Worm (Caenorhabditis elegans): ENCODE measurements around the gene R12C12.5.
A peak's percentile ranks its signal among the peaks of the same experiment; 100 is the strongest.

Gene R12C12.5

DNA sequence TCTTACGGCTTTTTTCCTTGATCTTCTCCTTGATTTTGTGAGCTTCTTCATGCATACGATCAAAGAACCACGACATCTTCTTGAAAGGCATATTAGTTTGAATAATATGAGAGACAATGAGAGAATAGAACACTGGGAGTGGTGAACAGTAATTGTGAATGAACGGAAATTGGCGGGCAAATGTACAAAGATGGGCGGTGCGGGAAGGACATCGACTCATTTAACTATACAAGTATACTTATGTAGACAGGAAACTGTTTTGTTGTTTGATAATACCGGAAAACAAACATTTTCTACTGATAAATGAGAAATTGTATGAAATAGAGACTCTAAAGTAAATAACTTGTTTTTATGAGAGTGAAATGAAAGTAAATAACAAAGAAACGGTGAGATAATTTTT lies at the start of gene R12C12.5:
Gene R12C12.5, minus strand, starts transcription at position 101 of the 400 bp plus-strand sequence.
- TF ChIP-seq him-1 (tag; optimal IDR thresholded peaks at IDR 0.05) (no peak), dao-5 (tag; optimal IDR thresholded peaks at IDR 0.05) (no peak), W03F9.2 (tag; optimal IDR thresholded peaks at IDR 0.05) (no peak)

DNA sequence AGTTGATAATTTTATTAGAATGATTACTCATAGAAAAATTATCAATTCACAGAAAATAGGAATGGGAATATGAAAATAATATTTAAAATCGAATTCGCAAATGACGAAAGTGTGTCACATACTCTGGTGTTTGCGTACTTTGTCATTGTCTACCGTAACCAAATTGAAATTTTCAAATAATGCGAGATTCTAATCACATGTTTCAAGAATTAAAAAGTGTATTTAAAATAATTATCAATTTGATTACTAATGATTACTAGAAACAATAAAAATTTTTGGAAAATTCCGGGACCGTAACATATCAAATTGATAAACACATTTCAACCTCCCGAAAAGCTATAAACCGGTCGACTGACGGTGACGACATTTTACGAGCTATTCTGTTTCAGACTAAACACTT lies 46.4 kb upstream of the R12C12.5 start, which contains the start of the genes fbf-2 and nspg-3:
Gene fbf-2, minus strand, starts transcription at position 101 of the 400 bp plus-strand sequence.
Gene nspg-3, plus strand, starts transcription at position 388 of the 400 bp plus-strand sequence.
- TF ChIP-seq him-1 (tag; optimal IDR thresholded peaks at IDR 0.05) (no peak), W03F9.2 (tag; optimal IDR thresholded peaks at IDR 0.05) (no peak), dao-5 (tag; optimal IDR thresholded peaks at IDR 0.05) (no peak)

DNA sequence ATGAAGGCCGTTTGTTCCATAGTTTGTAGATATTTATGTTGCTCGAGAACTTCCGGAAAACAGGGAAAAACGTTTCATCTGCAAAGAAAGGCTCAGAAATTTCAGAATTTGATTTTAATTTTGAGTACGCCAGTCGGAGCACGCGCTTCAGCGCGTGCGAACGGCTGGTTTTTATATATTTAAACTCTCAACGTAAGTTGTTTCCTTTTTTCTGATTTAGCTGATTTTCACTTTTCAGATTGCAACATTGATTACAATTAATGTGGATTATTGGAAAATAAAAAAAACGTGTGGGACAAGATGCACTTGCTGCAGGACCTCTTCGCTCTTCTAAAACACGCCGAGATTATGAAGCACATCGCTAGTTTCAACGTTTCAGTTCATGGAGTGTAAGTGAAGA lies 37.7 kb upstream of the R12C12.5 start, which contains the start of gene F21H12.3:
Gene F21H12.3, plus strand, starts transcription at position 301 of the 400 bp plus-strand sequence.
- TF ChIP-seq W03F9.2 (tag; optimal IDR thresholded peaks at IDR 0.05) (no peak), dao-5 (tag; optimal IDR thresholded peaks at IDR 0.05) (no peak), him-1 (tag; optimal IDR thresholded peaks at IDR 0.05) (no peak)

ce11 chrII:6080743-6081142 lies 35.8 kb upstream of the R12C12.5 start, which contains the start of gene fbf-1:
Gene fbf-1, minus strand, starts transcription at chrII:6080843.
- TF ChIP-seq W03F9.2 (tag; optimal IDR thresholded peaks at IDR 0.05) (no peak), dao-5 (tag; optimal IDR thresholded peaks at IDR 0.05) (no peak), him-1 (tag; optimal IDR thresholded peaks at IDR 0.05) (no peak)

DNA sequence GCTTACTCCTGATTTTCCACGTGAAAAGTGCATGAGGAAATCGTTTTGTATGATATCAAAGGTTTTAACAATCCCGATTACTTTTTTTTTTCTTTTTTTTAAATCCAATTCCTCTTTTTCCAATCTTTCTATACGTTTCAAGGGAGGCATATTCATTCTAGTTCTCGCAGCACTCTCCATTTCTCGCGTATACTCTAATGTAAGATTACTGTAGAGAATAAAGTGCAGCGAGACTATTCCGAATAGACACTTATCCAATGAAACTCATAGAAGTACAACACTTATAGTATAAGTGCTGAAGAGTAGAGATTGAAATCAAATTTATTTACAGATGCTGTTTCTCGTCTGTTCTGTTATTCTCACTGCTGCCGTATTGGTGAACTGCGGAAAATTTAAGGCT lies 32.7 kb upstream of the R12C12.5 start, which contains the start of gene H12I13.6:
Gene H12I13.6, plus strand, starts transcription at position 301 of the 400 bp plus-strand sequence.
- TF ChIP-seq dao-5 (tag; optimal IDR thresholded peaks at IDR 0.05), result no peak
- no peak for TF ChIP-seq him-1 (tag; optimal IDR thresholded peaks at IDR 0.05)
- TF ChIP-seq W03F9.2 (tag; optimal IDR thresholded peaks at IDR 0.05), result no peak

ce11 chrII:6067066-6067465 lies 22.1 kb upstream of the R12C12.5 start, which contains the start of gene H12I13.1:
Gene H12I13.1, minus strand, starts transcription at chrII:6067166.
- TF ChIP-seq dao-5 (tag; optimal IDR thresholded peaks at IDR 0.05), result no peak
- no peak for TF ChIP-seq W03F9.2 (tag; optimal IDR thresholded peaks at IDR 0.05)
- no peak for TF ChIP-seq him-1 (tag; optimal IDR thresholded peaks at IDR 0.05)

ce11 chrII:6061495-6061894 lies 16.5 kb upstream of the R12C12.5 start:
- TF ChIP-seq W03F9.2 (tag; optimal IDR thresholded peaks at IDR 0.05) (peak; percentile 69), dao-5 (tag; optimal IDR thresholded peaks at IDR 0.05) (no peak), him-1 (tag; optimal IDR thresholded peaks at IDR 0.05) (peak; percentile 40)

DNA sequence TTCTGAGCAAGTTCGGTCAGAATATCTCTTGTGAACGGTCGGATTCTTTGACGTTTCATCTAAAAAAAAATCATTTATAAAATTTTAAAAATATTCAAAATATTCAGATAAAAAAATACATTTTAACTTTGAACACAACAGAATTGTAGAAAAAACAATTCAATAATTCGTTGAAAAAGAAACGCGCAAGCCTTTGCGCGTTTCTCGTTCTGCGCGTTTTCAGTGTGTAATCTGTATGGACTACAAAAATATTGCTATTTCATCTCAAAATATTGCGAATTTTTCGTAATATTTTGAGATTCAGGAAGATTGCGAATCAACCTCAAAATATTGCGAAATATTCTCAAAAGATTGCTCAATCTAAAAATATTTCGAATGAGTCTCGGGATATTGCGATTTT lies 11.0 kb upstream of the R12C12.5 start, which contains the start of gene R12C12.7:
Gene R12C12.7, minus strand, starts transcription at position 59 of the 400 bp plus-strand sequence.
- TF ChIP-seq him-1 (tag; optimal IDR thresholded peaks at IDR 0.05) (no peak), dao-5 (tag; optimal IDR thresholded peaks at IDR 0.05) (no peak), W03F9.2 (tag; optimal IDR thresholded peaks at IDR 0.05) (no peak)

DNA sequence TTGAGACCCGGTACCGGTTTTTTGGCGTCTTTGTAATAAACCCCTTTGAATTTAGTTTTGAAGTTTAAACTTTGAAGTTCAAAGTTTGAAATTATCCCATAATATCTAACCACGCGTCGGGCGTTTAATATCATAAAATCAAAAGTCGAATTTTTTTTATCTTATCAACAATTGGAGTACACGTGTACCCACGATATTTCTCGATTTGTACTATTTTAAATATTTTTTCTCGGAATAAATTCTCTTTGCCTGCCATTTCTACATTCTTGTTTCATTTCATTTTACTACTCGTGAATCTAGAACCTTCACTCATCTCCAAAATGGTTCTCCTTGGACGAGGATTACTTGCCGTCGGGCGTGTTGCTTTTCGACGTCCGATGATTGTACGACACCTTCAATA lies 5.2 kb upstream of the R12C12.5 start, which contains the start of gene gldc-1:
Gene gldc-1, plus strand, starts transcription at position 301 of the 400 bp plus-strand sequence.
- TF ChIP-seq him-1 (tag; optimal IDR thresholded peaks at IDR 0.05) (no peak), W03F9.2 (tag; optimal IDR thresholded peaks at IDR 0.05) (no peak), dao-5 (tag; optimal IDR thresholded peaks at IDR 0.05) (no peak)

DNA sequence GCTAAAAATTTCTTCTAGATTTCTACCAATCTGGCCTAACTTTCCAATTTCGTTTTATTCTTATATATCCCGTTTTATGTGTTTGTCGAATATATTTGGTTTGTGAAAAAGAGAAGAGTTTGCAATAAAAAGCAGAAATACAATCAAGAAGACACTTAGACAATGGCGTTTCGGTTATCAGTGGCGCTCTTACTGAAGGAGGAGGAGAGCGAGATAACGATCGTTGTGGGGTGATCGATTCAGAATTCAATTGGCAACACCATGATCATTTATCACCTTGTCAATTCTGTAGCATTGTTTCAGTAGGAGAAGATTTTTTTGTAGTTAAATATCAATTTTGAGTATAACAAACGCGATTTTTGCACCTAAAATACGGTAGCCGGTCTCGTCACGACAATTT lies 4.6 kb upstream of the R12C12.5 start:
- TF ChIP-seq him-1 (tag; optimal IDR thresholded peaks at IDR 0.05) (no peak), dao-5 (tag; optimal IDR thresholded peaks at IDR 0.05) (no peak), W03F9.2 (tag; optimal IDR thresholded peaks at IDR 0.05) (no peak)

ce11 chrII:6047639-6048159 lies 2.8 kb upstream of the R12C12.5 start, which contains the start of the genes R12C12.6 and ran-5:
Gene R12C12.6, minus strand, starts transcription at chrII:6047867.
Gene ran-5, plus strand, starts transcription at chrII:6048109.
- TF ChIP-seq W03F9.2 (tag; optimal IDR thresholded peaks at IDR 0.05) (peak; percentile 88), him-1 (tag; optimal IDR thresholded peaks at IDR 0.05) (peak; percentile 36), dao-5 (tag; optimal IDR thresholded peaks at IDR 0.05) (no peak)

DNA sequence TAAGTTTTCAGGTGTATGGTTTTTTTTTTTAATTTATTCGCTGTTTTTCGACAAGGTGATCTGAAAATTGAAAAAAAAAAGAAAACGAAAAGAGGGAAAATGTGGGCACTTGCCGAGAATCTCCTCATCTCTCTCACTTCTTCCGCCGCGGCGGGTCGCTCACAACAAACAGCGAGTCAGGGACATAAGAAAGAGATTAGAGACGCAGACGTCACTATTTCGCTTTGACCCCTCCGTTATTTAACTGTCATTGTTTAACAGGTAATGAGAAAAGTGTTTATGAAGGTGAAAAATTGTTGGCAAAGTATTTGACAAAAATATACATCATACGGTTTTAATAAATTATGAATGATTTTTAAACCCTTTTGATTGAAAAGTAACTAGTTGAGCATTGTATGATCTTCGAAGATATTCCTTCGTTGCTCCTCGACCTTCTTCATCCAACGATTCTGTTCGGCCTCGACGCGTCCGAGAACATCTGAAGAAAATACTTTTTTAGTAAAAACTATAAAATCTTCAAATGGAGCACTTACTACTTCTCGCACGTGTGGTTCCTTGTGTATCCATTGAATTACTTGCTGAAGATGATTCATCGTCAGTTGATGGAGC lies 1.2 kb upstream of the R12C12.5 start:
- no peak for TF ChIP-seq him-1 (tag; optimal IDR thresholded peaks at IDR 0.05)
- TF ChIP-seq W03F9.2 (tag; optimal IDR thresholded peaks at IDR 0.05), result no peak
- TF ChIP-seq dao-5 (tag; optimal IDR thresholded peaks at IDR 0.05), result no peak

DNA sequence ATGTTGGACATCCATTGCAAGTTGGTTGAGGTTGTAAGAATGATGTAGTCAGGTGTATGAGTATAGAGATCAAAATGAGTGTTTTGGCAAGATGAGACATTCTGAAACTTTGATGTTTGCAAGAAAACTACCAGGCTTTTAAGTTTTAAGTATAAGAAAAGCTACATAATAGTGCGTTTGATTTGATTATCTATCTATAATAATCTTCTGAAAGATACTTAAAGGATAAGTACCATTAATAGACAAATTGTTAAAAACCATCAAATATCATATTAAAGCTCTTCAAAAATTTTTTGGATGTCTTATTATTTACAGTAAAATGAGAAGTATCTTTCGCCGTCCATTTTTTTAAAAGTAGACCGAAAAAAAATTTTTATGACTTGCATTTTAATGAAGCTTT lies 1.8 kb downstream of the R12C12.5 start, which contains the start of gene R12C12.10:
Gene R12C12.10, minus strand, starts transcription at position 101 of the 400 bp plus-strand sequence.
- TF ChIP-seq W03F9.2 (tag; optimal IDR thresholded peaks at IDR 0.05) (no peak), dao-5 (tag; optimal IDR thresholded peaks at IDR 0.05) (no peak), him-1 (tag; optimal IDR thresholded peaks at IDR 0.05) (no peak)

DNA sequence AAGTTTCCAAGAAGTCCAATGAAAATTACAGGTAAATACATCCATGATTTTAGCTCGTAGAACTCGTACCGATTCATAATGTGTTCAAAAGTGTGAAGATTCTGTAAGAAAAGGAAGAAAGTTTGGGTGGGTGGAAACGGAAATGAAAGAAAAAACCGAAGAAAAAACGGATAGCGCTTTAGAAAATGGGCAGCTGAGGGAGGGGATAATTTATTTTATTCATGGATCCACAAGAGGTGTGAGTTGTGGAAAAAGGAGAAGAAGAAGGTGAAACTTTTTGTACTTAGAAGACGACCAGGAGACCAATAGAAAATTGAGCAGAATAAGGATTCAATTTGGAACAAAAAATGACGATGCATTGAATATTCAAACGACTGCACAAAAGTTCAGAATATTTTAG lies 13.8 kb downstream of the R12C12.5 start, which contains the start of gene frpr-16:
Gene frpr-16, minus strand, starts transcription at position 101 of the 400 bp plus-strand sequence.
- no peak for TF ChIP-seq him-1 (tag; optimal IDR thresholded peaks at IDR 0.05)
- no peak for TF ChIP-seq W03F9.2 (tag; optimal IDR thresholded peaks at IDR 0.05)
- no peak for TF ChIP-seq dao-5 (tag; optimal IDR thresholded peaks at IDR 0.05)

All from whole organism, L4/young adult.